Worm (Caenorhabditis elegans) whole organism, mixed stage, embryonic: Measurements from ENCODE around the gene idpp-2.
A peak's percentile ranks its signal among the peaks of the same experiment; 100 is the strongest.

Source experiments
- M03D4.4 ChIP-seq: sonication (generic microtip); optimal IDR thresholded peaks from 2 replicates; lab custom pipeline; 2017; ENCODE audit warnings: mild to moderate bottlenecking, missing genetic modification characterization, missing compliant biosample characterization
- bed-3 ChIP-seq: fragments of 200-800 bp; sonication (Bioruptor generic); optimal IDR thresholded peaks from 3 replicates; lab custom pipeline; 2018; ENCODE audit warnings: mild to moderate bottlenecking, missing genetic modification characterization, moderate library complexity, missing compliant biosample characterization
- blmp-1 ChIP-seq: fragments of 150-350 bp; optimal IDR thresholded peaks from 2 replicates; lab custom pipeline; 2014; ENCODE audit warnings: missing biosample characterization, missing genetic modification characterization
- ceh-39 ChIP-seq: fragments of 150-350 bp; optimal IDR thresholded peaks from 2 replicates; lab custom pipeline; 2014; ENCODE audit warnings: missing biosample characterization, missing genetic modification characterization
- ceh-43 ChIP-seq: fragments of 200-800 bp; sonication (Bioruptor generic); optimal IDR thresholded peaks from 2 replicates; lab custom pipeline; 2018; ENCODE audit warnings: mild to moderate bottlenecking, missing genetic modification characterization, moderate library complexity, missing compliant biosample characterization
- ceh-83 ChIP-seq: fragments of 200-800 bp; sonication (Bioruptor generic); optimal IDR thresholded peaks from 2 replicates; lab custom pipeline; 2018; ENCODE audit warnings: mild to moderate bottlenecking, missing genetic modification characterization, missing compliant biosample characterization
- ces-1 ChIP-seq: fragments of 150-350 bp; optimal IDR thresholded peaks from 2 replicates; lab custom pipeline; 2014; ENCODE audit warnings: missing biosample characterization, missing genetic modification reagents, missing genetic modification characterization
- cnd-1 ChIP-seq: fragments of 200-800 bp; sonication (Bioruptor generic); optimal IDR thresholded peaks from 2 replicates; lab custom pipeline; 2018; ENCODE audit warnings: mild to moderate bottlenecking, missing genetic modification characterization, missing compliant biosample characterization
- drap-1 ChIP-seq: fragments of 200-800 bp; sonication (Bioruptor generic); optimal IDR thresholded peaks from 3 replicates; lab custom pipeline; 2018; ENCODE audit warnings: mild to moderate bottlenecking, missing genetic modification characterization, missing compliant biosample characterization
- elt-1 ChIP-seq: sonication (generic microtip); optimal IDR thresholded peaks from 2 replicates; lab custom pipeline; 2017; ENCODE audit warnings: missing genetic modification characterization, mild to moderate bottlenecking, missing compliant biosample characterization, antibody characterized with exemption, moderate library complexity, borderline replicate concordance; ENCODE audit not compliant: insufficient read depth
- elt-3 ChIP-seq: fragments of 150-350 bp; optimal IDR thresholded peaks from 2 replicates; lab custom pipeline; 2014; ENCODE audit warnings: missing biosample characterization, missing genetic modification characterization
- flh-1 ChIP-seq: fragments of 200-800 bp; sonication (Bioruptor generic); optimal IDR thresholded peaks from 2 replicates; lab custom pipeline; 2018; ENCODE audit warnings: mild to moderate bottlenecking, missing genetic modification characterization, moderate library complexity, missing compliant biosample characterization
- ham-2 ChIP-seq: fragments of 200-800 bp; sonication (Bioruptor generic); optimal IDR thresholded peaks from 2 replicates; lab custom pipeline; 2018; ENCODE audit warnings: mild to moderate bottlenecking, missing genetic modification characterization, missing compliant biosample characterization
- hlh-1 ChIP-seq: fragments of 150-350 bp; optimal IDR thresholded peaks from 2 replicates; lab custom pipeline; 2014; ENCODE audit warnings: missing biosample characterization, missing genetic modification reagents, missing genetic modification characterization
- lin-13 ChIP-seq: fragments of 150-350 bp; optimal IDR thresholded peaks from 2 replicates; lab custom pipeline; 2014; ENCODE audit warnings: missing biosample characterization, missing genetic modification characterization
- lin-32 ChIP-seq: fragments of 200-800 bp; sonication (Bioruptor generic); optimal IDR thresholded peaks from 2 replicates; lab custom pipeline; 2018; ENCODE audit warnings: mild to moderate bottlenecking, missing genetic modification characterization, missing compliant biosample characterization
- lsy-2 ChIP-seq: fragments of 150-350 bp; optimal IDR thresholded peaks from 2 replicates; lab custom pipeline; 2014; ENCODE audit warnings: missing biosample characterization, missing genetic modification characterization
- mab-5 ChIP-seq: fragments of 150-350 bp; optimal IDR thresholded peaks from 2 replicates; lab custom pipeline; 2014; ENCODE audit warnings: missing biosample characterization, missing genetic modification characterization
- mep-1 ChIP-seq: fragments of 150-350 bp; optimal IDR thresholded peaks from 2 replicates; lab custom pipeline; 2017; ENCODE audit warnings: missing biosample characterization, missing genetic modification reagents, missing genetic modification characterization, inconsistent platforms
- mls-2 ChIP-seq: sonication (generic microtip); optimal IDR thresholded peaks from 2 replicates; lab custom pipeline; 2016; ENCODE audit warnings: mild to moderate bottlenecking, missing genetic modification characterization, moderate library complexity, missing compliant biosample characterization
- nhr-12 ChIP-seq: fragments of 150-350 bp; optimal IDR thresholded peaks from 2 replicates; lab custom pipeline; 2014; ENCODE audit warnings: missing biosample characterization, missing genetic modification characterization
- nhr-2 ChIP-seq: fragments of 150-350 bp; optimal IDR thresholded peaks from 2 replicates; lab custom pipeline; 2014; ENCODE audit warnings: missing biosample characterization, missing genetic modification characterization
- nhr-237 ChIP-seq: fragments of 150-350 bp; optimal IDR thresholded peaks from 2 replicates; lab custom pipeline; 2014; ENCODE audit warnings: missing biosample characterization, missing genetic modification characterization
- nhr-28 ChIP-seq: fragments of 150-350 bp; optimal IDR thresholded peaks from 2 replicates; lab custom pipeline; 2014; ENCODE audit warnings: missing biosample characterization, missing genetic modification characterization
- nhr-76 ChIP-seq: sonication (generic microtip); optimal IDR thresholded peaks from 2 replicates; lab custom pipeline; 2017; ENCODE audit warnings: missing biosample characterization, missing genetic modification characterization
- pha-4 ChIP-seq: fragments of 150-350 bp; optimal IDR thresholded peaks from 2 replicates; lab custom pipeline; 2018; ENCODE audit warnings: missing biosample characterization, missing genetic modification reagents, missing genetic modification characterization
- sem-2 ChIP-seq: fragments of 200-800 bp; sonication (Bioruptor generic); optimal IDR thresholded peaks from 2 replicates; lab custom pipeline; 2018; ENCODE audit warnings: mild to moderate bottlenecking, missing genetic modification characterization, missing compliant biosample characterization
- snpc-4 ChIP-seq: fragments of 150-350 bp; optimal IDR thresholded peaks from 2 replicates; lab custom pipeline; 2014; ENCODE audit warnings: missing biosample characterization, missing genetic modification characterization
- sptf-1 ChIP-seq: sonication (generic microtip); optimal IDR thresholded peaks from 2 replicates; lab custom pipeline; 2017; ENCODE audit warnings: mild to moderate bottlenecking, missing genetic modification characterization, moderate library complexity, missing compliant biosample characterization
- tbx-8 ChIP-seq: fragments of 200-800 bp; sonication (Bioruptor generic); optimal IDR thresholded peaks from 2 replicates; lab custom pipeline; 2018; ENCODE audit warnings: mild to moderate bottlenecking, missing genetic modification characterization, moderate library complexity, missing compliant biosample characterization
- unc-120 ChIP-seq: sonication (generic microtip); optimal IDR thresholded peaks from 2 replicates; lab custom pipeline; 2017; ENCODE audit warnings: missing genetic modification characterization, missing compliant biosample characterization; ENCODE audit not compliant: poor library complexity, severe bottlenecking
- unc-39 ChIP-seq: fragments of 150-350 bp; optimal IDR thresholded peaks from 2 replicates; lab custom pipeline; 2014; ENCODE audit warnings: missing biosample characterization, missing genetic modification characterization
- unc-62 ChIP-seq: fragments of 150-350 bp; optimal IDR thresholded peaks from 2 replicates; lab custom pipeline; 2014; ENCODE audit warnings: missing biosample characterization, missing genetic modification reagents, missing genetic modification characterization
- zip-8 ChIP-seq: fragments of 150-350 bp; optimal IDR thresholded peaks from 2 replicates; lab custom pipeline; 2014; ENCODE audit warnings: missing biosample characterization, missing genetic modification characterization
- ztf-11 ChIP-seq: fragments of 150-350 bp; optimal IDR thresholded peaks from 2 replicates; lab custom pipeline; 2014; ENCODE audit warnings: missing biosample characterization, missing genetic modification characterization

The idpp-2 gene

DNA sequence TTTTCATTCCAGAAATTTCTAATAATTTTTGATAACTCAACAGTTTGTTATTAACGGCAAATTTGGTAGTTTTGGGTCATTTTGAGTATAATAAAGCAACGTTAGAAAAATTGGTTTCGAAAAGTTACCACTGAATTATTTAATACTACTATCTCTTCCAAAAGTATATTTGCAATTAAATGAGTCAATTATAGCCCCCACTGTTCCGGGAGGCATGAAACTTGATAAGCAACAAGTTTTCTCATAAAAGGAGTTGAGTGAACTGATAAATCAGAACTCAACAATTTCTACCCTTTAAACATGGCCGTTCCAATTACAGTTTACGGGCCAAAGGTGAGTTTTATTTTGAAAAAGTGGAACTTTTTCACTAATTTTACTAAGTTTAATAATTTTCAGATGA, 47.2 kb downstream of the idpp-2 start, which contains the start of gene B0348.1:
Gene B0348.1, plus strand, starts transcription at position 301 of the 400 bp plus-strand sequence.
- TF ChIP-seq bed-3 (GFP tag; lab: Kevin White, UChicago) (no peak), lin-32 (no peak), ztf-11 (tag; lab: Kevin White, UChicago) (no peak), drap-1 (no peak), lin-13 (no peak), ceh-39 (tag; lab: Kevin White, UChicago) (no peak), nhr-12 (tag; lab: Kevin White, UChicago) (no peak), sptf-1 (tag; lab: Kevin White, UChicago) (no peak), nhr-28 (no peak)

DNA sequence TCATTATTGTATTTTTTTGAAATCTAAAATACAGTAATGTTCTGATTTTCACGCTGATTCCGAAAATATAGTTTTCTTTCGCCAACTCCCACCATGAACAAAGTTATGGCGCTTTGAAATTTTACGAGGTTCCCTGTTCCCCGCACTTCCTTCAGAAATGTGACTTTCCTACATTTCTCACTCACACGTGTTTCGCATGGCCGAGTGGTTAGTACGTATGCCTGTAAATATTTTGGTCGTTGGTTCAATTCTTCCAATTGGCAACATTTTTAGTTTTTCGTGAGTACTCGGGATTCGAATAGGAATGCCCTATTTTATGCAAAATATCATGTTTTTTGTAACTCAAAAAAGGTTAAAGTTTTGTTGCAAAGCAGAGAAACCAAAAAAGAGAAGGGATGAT, 51.9 kb downstream of the idpp-2 start:
- TF ChIP-seq sem-2 (GFP tag; lab: Kevin White, UChicago), result peak; percentile 65
- no peak for TF ChIP-seq nhr-76 (tag; lab: Kevin White, UChicago)
- peak; percentile 29 for TF ChIP-seq lin-13
- peak; percentile 53 for TF ChIP-seq flh-1 (GFP tag; lab: Kevin White, UChicago)
- TF ChIP-seq mab-5 (tag; lab: Kevin White, UChicago), result no peak
- TF ChIP-seq blmp-1 (tag; lab: Kevin White, UChicago), result peak; percentile 30
- TF ChIP-seq drap-1, result peak; percentile 85
- no peak for TF ChIP-seq zip-8 (tag; lab: Kevin White, UChicago)
- TF ChIP-seq tbx-8, result peak; percentile 11
- no peak for TF ChIP-seq ztf-11 (tag; lab: Kevin White, UChicago)
- TF ChIP-seq elt-1 (tag; lab: Kevin White, UChicago), result no peak
- peak; percentile 73 for TF ChIP-seq lin-32
- TF ChIP-seq lsy-2 (tag; lab: Kevin White, UChicago), result no peak
- TF ChIP-seq hlh-1, result peak; percentile 37
- peak; percentile 48 for TF ChIP-seq unc-120 (tag; lab: Kevin White, UChicago)
- TF ChIP-seq cnd-1 (tag; lab: Kevin White, UChicago), result peak; percentile 66
- no peak for TF ChIP-seq nhr-12 (tag; lab: Kevin White, UChicago)
- TF ChIP-seq mls-2 (tag; lab: Kevin White, UChicago), result peak; percentile 77
- peak; percentile 73 for TF ChIP-seq ceh-43 (GFP tag; lab: Kevin White, UChicago)
- TF ChIP-seq snpc-4 (tag; lab: Kevin White, UChicago), result no peak
- TF ChIP-seq unc-39, result no peak
- TF ChIP-seq sptf-1 (tag; lab: Kevin White, UChicago), result peak; percentile 88
- no peak for TF ChIP-seq elt-3 (tag; lab: Kevin White, UChicago)
- no peak for TF ChIP-seq ces-1 (GFP tag; lab: Kevin White, UChicago)
- no peak for TF ChIP-seq nhr-2
- TF ChIP-seq bed-3 (GFP tag; lab: Kevin White, UChicago), result peak; percentile 75
- peak; percentile 75 for TF ChIP-seq ham-2 (GFP tag; lab: Kevin White, UChicago)
- no peak for TF ChIP-seq ceh-39 (tag; lab: Kevin White, UChicago)
- no peak for TF ChIP-seq nhr-237 (tag; lab: Kevin White, UChicago)
- peak; percentile 82 for TF ChIP-seq M03D4.4 (tag; lab: Kevin White, UChicago)
- no peak for TF ChIP-seq mep-1 (tag; lab: Kevin White, UChicago)
- TF ChIP-seq unc-62 (GFP tag; lab: Kevin White, UChicago), result no peak
- peak; percentile 79 for TF ChIP-seq ceh-83
- peak; percentile 68 for TF ChIP-seq nhr-28
- TF ChIP-seq pha-4 (tag; lab: Kevin White, UChicago), result no peak

DNA sequence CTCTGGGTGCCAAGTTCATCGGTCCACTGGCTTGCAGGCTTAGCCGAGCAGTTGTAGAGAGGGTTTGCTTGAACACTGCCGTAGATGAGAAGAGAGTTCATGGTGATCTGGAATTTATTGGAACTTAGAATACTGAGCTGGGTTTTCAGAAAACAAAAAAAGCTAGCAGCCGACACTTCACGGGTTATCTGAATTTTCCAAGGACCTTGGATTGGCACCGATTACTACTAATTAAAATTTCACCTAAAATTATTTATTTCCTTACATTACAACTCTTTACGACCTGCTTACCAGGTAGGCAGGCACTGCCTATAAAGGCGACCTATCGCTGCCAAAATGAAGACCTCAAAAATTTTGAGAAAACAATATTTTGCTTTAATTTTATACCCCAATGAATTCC, 54.5 kb downstream of the idpp-2 start, which contains the start of gene srt-52:
Gene srt-52, minus strand, starts transcription at position 101 of the 400 bp plus-strand sequence.
- no peak for TF ChIP-seq zip-8 (tag; lab: Kevin White, UChicago)
- no peak for TF ChIP-seq M03D4.4 (tag; lab: Kevin White, UChicago)
- no peak for TF ChIP-seq ceh-39 (tag; lab: Kevin White, UChicago)
- TF ChIP-seq elt-1 (tag; lab: Kevin White, UChicago), result no peak
- no peak for TF ChIP-seq tbx-8
- TF ChIP-seq nhr-237 (tag; lab: Kevin White, UChicago), result no peak
- TF ChIP-seq drap-1, result no peak
- TF ChIP-seq sptf-1 (tag; lab: Kevin White, UChicago), result no peak
- TF ChIP-seq unc-120 (tag; lab: Kevin White, UChicago), result no peak
- TF ChIP-seq unc-62 (GFP tag; lab: Kevin White, UChicago), result no peak
- no peak for TF ChIP-seq lin-13
